Worm (Caenorhabditis elegans) whole organism, early embryonic: ENCODE measurements around the gene nhr-268.

Source experiments
- B0310.2 ChIP-seq: sonication (generic microtip); optimal IDR thresholded peaks from 2 replicates; lab custom pipeline; 2016; ENCODE audit warnings: mild to moderate bottlenecking, missing genetic modification characterization, missing compliant biosample characterization
- F13C5.2 ChIP-seq: sonication (generic microtip); optimal IDR thresholded peaks from 2 replicates; lab custom pipeline; 2017; ENCODE audit warnings: mild to moderate bottlenecking, missing genetic modification characterization, inconsistent platforms, missing compliant biosample characterization
- aly-1 ChIP-seq: sonication (generic microtip); optimal IDR thresholded peaks from 2 replicates; lab custom pipeline; 2016; ENCODE audit warnings: missing genetic modification characterization, missing compliant biosample characterization
- ama-1 ChIP-seq: fragments of 150-350 bp; optimal IDR thresholded peaks from 2 replicates; lab custom pipeline; 2014
- ceh-13 ChIP-seq: fragments of 200-800 bp; sonication (Bioruptor generic); optimal IDR thresholded peaks from 2 replicates; lab custom pipeline; 2018; ENCODE audit warnings: mild to moderate bottlenecking, missing genetic modification characterization, missing compliant biosample characterization
- ceh-36 ChIP-seq: sonication (generic microtip); optimal IDR thresholded peaks from 2 replicates; lab custom pipeline; 2016; ENCODE audit warnings: missing genetic modification characterization, inconsistent platforms, missing compliant biosample characterization
- ets-7 ChIP-seq: sonication (generic microtip); optimal IDR thresholded peaks from 2 replicates; lab custom pipeline; 2016; ENCODE audit warnings: missing genotype, missing genetic modification characterization, missing compliant biosample characterization
- flt-1 ChIP-seq: fragments of 200-800 bp; sonication (Bioruptor generic); IDR thresholded peaks from 2 replicates; pipeline ENCODE4 v1.3.6; 2022; ENCODE audit warnings: missing genetic modification characterization, missing compliant biosample characterization
- hmbx-1 ChIP-seq: sonication (generic microtip); optimal IDR thresholded peaks from 2 replicates; lab custom pipeline; 2016; ENCODE audit warnings: mild to moderate bottlenecking, missing genetic modification characterization, missing compliant biosample characterization
- hmg-4 ChIP-seq: fragments of 200-800 bp; sonication (Bioruptor generic); optimal IDR thresholded peaks from 2 replicates; lab custom pipeline; 2018; ENCODE audit warnings: mild to moderate bottlenecking, missing genetic modification characterization, missing compliant biosample characterization
- hnd-1 ChIP-seq: sonication (generic microtip); optimal IDR thresholded peaks from 2 replicates; lab custom pipeline; 2016; ENCODE audit warnings: missing genetic modification characterization, missing compliant biosample characterization
- pes-1 ChIP-seq: fragments of 200-800 bp; sonication (Bioruptor generic); IDR thresholded peaks from 2 replicates; pipeline ENCODE4 v1.3.6; 2022; ENCODE audit warnings: missing genetic modification reagents, missing genetic modification characterization, missing compliant biosample characterization
- scrt-1 ChIP-seq: fragments of 200-800 bp; sonication (Bioruptor generic); IDR thresholded peaks from 2 replicates; pipeline ENCODE4 v1.3.6; 2022; ENCODE audit warnings: missing genetic modification characterization, missing compliant biosample characterization
- sea-1 ChIP-seq: fragments of 200-800 bp; sonication (Bioruptor generic); conservative IDR thresholded peaks from 2 replicates; pipeline ENCODE4 v1.3.6; 2022; ENCODE audit warnings: missing genetic modification characterization, missing compliant biosample characterization
- tbx-11 ChIP-seq: fragments of 200-800 bp; sonication (Bioruptor generic); IDR thresholded peaks from 2 replicates; pipeline ENCODE4 v1.3.6; 2022; ENCODE audit warnings: missing genetic modification characterization, missing compliant biosample characterization
- tbx-37 ChIP-seq: fragments of 200-800 bp; sonication (Bioruptor generic); conservative IDR thresholded peaks from 2 replicates; pipeline ENCODE4 v1.3.6; 2022; ENCODE audit warnings: missing genetic modification reagents, missing genetic modification characterization, missing compliant biosample characterization
- tra-4 ChIP-seq: sonication (generic microtip); optimal IDR thresholded peaks from 2 replicates; lab custom pipeline; 2017; ENCODE audit warnings: missing genetic modification characterization, missing compliant biosample characterization

The nhr-268 gene

DNA sequence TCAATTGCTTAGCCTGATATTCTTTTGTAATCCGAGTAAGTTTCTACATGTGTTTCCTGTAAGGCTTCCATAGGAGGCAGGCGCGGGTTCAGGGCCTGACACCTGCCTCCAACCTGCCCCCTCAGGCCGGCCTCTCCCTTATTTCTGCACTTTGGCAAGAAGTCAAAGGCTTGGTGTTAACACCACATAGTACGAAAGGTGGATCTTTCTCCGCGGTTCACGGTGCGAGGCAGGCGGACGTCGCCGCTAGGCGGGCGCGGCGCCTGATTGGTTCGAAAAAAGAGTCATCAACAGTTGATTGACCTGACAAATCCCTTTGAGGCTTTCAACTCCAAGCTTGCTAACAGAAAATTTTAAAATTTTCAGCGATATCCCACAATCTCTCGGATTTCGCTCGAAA lies 15.2 kb upstream of the nhr-268 start:
- TF ChIP-seq scrt-1 (GFP tag; lab: Robert Waterston, UW): no peak
- no peak for TF ChIP-seq tra-4 (tag; lab: Kevin White, UChicago)
- no peak for TF ChIP-seq B0310.2 (tag; lab: Kevin White, UChicago)
- no peak for TF ChIP-seq ets-7 (tag; lab: Kevin White, UChicago)
- no peak for TF ChIP-seq F13C5.2
- TF ChIP-seq flt-1: no peak
- TF ChIP-seq hmbx-1 (tag; lab: Kevin White, UChicago): no peak
- TF ChIP-seq tbx-37: no peak
- TF ChIP-seq ceh-13 (GFP tag; lab: Kevin White, UChicago): no peak
- TF ChIP-seq ceh-36: no peak
- no peak for TF ChIP-seq pes-1 (GFP tag; lab: Robert Waterston, UW)
- no peak for TF ChIP-seq ama-1 (lab: Kevin White, UChicago)
- no peak for TF ChIP-seq tbx-11 (GFP tag; lab: Robert Waterston, UW)
- no peak for TF ChIP-seq hmg-4 (GFP tag; lab: Kevin White, UChicago)
- no peak for TF ChIP-seq hnd-1 (tag; lab: Kevin White, UChicago)

DNA sequence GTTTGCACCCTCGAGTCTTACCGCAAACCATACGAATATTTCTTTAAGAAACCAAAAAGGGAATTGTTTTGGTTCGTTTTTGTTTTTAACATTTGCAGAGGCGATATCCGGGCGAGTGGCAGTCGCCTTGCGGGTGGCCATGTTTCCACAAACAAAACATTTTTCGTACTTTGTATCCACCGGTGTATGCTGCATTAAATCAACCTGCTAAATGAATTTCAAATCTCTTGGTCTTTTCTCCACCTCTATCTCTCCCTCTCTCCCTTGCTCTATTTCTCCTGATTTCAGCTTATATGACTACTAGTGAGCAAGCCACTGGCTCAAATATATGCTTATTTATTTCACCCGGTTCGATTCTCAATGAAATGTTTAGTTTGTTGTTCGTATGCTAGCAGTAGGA lies 12.8 kb upstream of the nhr-268 start, which contains the start of gene nhr-52:
Gene nhr-52, plus strand, starts transcription at position 301 of the 400 bp plus-strand sequence.
- TF ChIP-seq hmbx-1 (tag; lab: Kevin White, UChicago) (no peak), ets-7 (tag; lab: Kevin White, UChicago) (no peak), F13C5.2 (no peak), scrt-1 (GFP tag; lab: Robert Waterston, UW) (no peak), flt-1 (no peak), hnd-1 (tag; lab: Kevin White, UChicago) (no peak), tbx-37 (no peak), ceh-13 (GFP tag; lab: Kevin White, UChicago) (no peak), sea-1 (no peak), ceh-36 (no peak), ama-1 (lab: Kevin White, UChicago) (no peak), aly-1 (tag; lab: Kevin White, UChicago) (no peak), tra-4 (tag; lab: Kevin White, UChicago) (no peak)

DNA sequence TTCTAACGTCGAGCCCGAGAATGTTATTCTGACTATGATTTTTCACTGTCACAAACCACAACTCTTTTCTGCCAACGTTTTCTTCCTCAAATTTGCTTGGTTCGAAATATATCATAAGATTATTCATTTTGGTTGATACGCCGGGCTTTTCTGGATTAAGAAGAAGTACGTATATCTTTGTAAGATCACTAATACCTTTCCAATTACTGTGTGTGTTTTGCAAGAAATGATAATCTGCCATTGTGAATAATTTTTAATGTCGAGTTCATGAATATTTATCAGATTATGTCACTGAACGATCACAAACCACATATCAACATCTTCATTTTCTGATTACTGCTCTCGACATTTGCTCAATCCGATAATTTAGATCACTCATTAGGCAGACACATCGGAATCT lies 4.5 kb upstream of the nhr-268 start, which contains the start of gene nhr-196:
Gene nhr-196, plus strand, starts transcription at position 118 of the 400 bp plus-strand sequence.
- no peak for TF ChIP-seq aly-1 (tag; lab: Kevin White, UChicago)
- TF ChIP-seq pes-1 (GFP tag; lab: Robert Waterston, UW): no peak
- no peak for TF ChIP-seq sea-1
- TF ChIP-seq hmg-4 (GFP tag; lab: Kevin White, UChicago): no peak
- no peak for TF ChIP-seq B0310.2 (tag; lab: Kevin White, UChicago)
- TF ChIP-seq scrt-1 (GFP tag; lab: Robert Waterston, UW): no peak
- TF ChIP-seq ceh-36: no peak

DNA sequence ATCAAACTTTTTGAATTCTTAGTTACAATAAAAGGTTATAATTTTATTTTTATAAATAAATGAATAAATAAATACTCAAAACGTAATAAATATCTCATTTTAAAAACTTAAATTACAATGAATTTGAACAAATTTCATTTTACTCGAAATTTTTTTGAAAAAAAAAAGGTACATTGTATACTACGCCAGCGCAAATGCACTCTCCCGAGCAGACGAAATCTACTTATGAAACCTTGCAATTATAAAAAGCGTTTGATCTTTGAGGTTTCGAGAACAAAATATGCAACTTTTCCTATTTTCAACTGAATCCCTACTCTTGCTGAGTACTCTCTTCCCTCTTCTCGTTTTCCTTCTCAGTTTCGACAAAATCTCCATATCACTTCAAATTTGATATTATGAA lies 2.4 kb upstream of the nhr-268 start, which contains the start of gene nhr-197:
Gene nhr-197, plus strand, starts transcription at position 301 of the 400 bp plus-strand sequence.
- TF ChIP-seq pes-1 (GFP tag; lab: Robert Waterston, UW): no peak
- TF ChIP-seq flt-1: no peak
- TF ChIP-seq hmg-4 (GFP tag; lab: Kevin White, UChicago): no peak

DNA sequence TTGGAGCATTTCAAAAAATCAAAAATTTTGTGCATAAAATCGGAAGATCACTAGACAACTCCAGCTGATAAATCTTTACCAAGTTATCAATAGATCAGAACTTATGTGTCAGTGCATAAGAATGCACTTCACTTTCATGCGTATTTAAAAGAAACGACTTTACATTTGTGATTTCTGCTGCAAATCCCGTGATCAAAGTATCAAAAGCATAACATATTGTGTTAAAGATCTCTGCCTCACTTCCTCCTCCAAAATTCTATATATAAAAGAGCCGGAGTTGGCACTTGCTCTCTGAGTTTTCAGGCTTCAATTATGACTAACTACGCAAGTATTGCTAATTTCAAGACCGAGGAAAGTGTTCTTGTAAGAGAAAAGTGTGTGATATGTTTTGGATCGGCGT lies 3.6 kb downstream of the nhr-268 start, which contains the start of gene nhr-198:
Gene nhr-198, plus strand, starts transcription at position 313 of the 400 bp plus-strand sequence.
- TF ChIP-seq scrt-1 (GFP tag; lab: Robert Waterston, UW) (no peak), ceh-36 (no peak), aly-1 (tag; lab: Kevin White, UChicago) (no peak), tbx-11 (GFP tag; lab: Robert Waterston, UW) (no peak), tbx-37 (no peak), ets-7 (tag; lab: Kevin White, UChicago) (no peak), tra-4 (tag; lab: Kevin White, UChicago) (no peak), pes-1 (GFP tag; lab: Robert Waterston, UW) (no peak), B0310.2 (tag; lab: Kevin White, UChicago) (no peak), F13C5.2 (no peak), sea-1 (no peak), flt-1 (no peak), hmg-4 (GFP tag; lab: Kevin White, UChicago) (no peak), hmbx-1 (tag; lab: Kevin White, UChicago) (no peak), hnd-1 (tag; lab: Kevin White, UChicago) (no peak), ceh-13 (GFP tag; lab: Kevin White, UChicago) (no peak), ama-1 (lab: Kevin White, UChicago) (no peak)

- TF ChIP-seq flt-1 (no peak), pes-1 (GFP tag; lab: Robert Waterston, UW) (no peak), hmg-4 (GFP tag; lab: Kevin White, UChicago) (no peak), tbx-11 (GFP tag; lab: Robert Waterston, UW) (no peak), F13C5.2 (no peak), scrt-1 (GFP tag; lab: Robert Waterston, UW) (no peak), B0310.2 (tag; lab: Kevin White, UChicago) (no peak), tra-4 (tag; lab: Kevin White, UChicago) (no peak), sea-1 (no peak), ceh-36 (no peak), hnd-1 (tag; lab: Kevin White, UChicago) (no peak), ceh-13 (GFP tag; lab: Kevin White, UChicago) (no peak), aly-1 (tag; lab: Kevin White, UChicago) (no peak), ama-1 (lab: Kevin White, UChicago) (no peak), hmbx-1 (tag; lab: Kevin White, UChicago) (no peak), tbx-37 (no peak), ets-7 (tag; lab: Kevin White, UChicago) (no peak)
Observed at ce11 chrV:15698099-15698498, 8.0 kb downstream of the nhr-268 start, which contains the start of gene srx-29. Gene srx-29 (minus strand): TSS chrV:15698199.

ce11 chrV:15699799-15700198 lies 9.7 kb downstream of the nhr-268 start, which contains the start of gene nhr-199:
Gene nhr-199 (minus strand): TSS chrV:15699899.
- no peak for TF ChIP-seq flt-1
- no peak for TF ChIP-seq ets-7 (tag; lab: Kevin White, UChicago)
